Fruit fly (Drosophila melanogaster): ENCODE data around the gene CG7800.

CG7800 gene

DNA sequence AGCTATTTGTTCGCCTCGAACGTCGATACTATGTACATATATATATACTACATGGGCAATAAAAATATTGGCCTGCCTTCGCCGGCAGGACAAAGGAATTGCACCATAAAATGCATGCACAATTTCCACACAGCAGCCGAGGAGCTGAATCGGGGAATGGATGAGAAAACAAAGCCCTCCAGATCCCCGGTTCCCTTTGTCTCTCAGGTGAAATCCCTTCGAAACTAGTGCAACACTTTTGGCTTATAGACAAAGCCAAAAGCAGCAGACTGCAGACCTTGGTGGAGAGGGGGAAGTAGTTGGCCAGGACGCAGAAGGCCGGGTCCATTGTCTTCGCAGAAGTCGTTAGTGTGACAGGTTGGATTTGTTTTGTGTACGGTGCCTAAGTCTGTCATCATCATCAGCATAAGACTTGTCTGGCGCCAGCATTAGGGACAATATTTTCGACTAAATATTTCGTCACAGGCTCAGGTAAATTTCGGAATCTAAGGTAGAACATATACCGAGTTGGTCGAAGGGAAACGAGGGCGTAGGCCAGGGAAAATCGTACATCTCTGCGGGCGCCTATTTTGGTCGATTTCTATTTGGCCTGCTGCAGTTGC lies 12.4 kb upstream of the CG7800 start:
- TF ChIP-seq cad (GFP tag; optimal IDR thresholded peaks at IDR 0.05) (peak; percentile 90), D (optimal IDR thresholded peaks at IDR 0.05) (peak; percentile 92), D (GFP tag; optimal IDR thresholded peaks at IDR 0.05) (no peak), CG15479 (GFP tag; optimal IDR thresholded peaks at IDR 0.05) (peak; percentile 69), Mes4 (GFP tag; optimal IDR thresholded peaks at IDR 0.05) (no peak), CG34422 (GFP tag; IDR thresholded peaks at IDR 0.05) (0 out of 3 replicates have a peak, but pooled peaks have one; percentile 35), btn (GFP tag; optimal IDR thresholded peaks at IDR 0.05) (no peak), croc (GFP tag; conservative IDR thresholded peaks at IDR 0.05) (no peak), tll (GFP tag; optimal IDR thresholded peaks at IDR 0.05) (peak in 1 of 2 experiments; percentile 95), zen (tag; optimal IDR thresholded peaks at IDR 0.05) (peak; percentile 99), Scr (GFP tag; IDR thresholded peaks at IDR 0.05; ENCODE audit: partially characterized antibody) (no peak), jing (GFP tag; optimal IDR thresholded peaks at IDR 0.05) (no peak), ro (GFP tag; IDR thresholded peaks at IDR 0.05) (no peak), Mad (GFP tag; optimal IDR thresholded peaks at IDR 0.05) (no peak)

DNA sequence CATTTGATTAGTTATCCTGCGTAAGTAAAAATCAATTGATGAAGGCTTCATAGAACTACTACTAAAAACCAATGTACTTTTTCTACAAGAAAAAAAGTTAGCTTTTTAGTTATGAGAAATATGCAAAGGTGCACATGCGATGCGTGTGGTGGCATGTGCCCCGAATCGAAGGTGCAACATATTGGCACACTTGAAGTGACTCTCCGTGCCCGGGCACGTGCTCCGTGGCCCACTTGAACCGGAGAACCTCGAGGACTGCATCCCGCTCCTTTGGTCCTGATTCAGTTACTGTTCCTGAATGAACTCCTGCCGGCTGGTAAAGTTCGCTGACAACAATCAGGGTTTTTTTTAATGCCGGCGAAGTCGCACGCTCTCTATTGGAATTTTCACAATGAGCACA lies 11.7 kb upstream of the CG7800 start:
- TF ChIP-seq Meics (GFP tag; optimal IDR thresholded peaks at IDR 0.05) (no peak), CG3065 (GFP tag; optimal IDR thresholded peaks at IDR 0.05) (no peak), dimm (GFP tag; IDR thresholded peaks at IDR 0.05) (peak; percentile 25; the same call in 1 of the 2 replicates), twi (tag; optimal IDR thresholded peaks at IDR 0.05) (peak; percentile 95), nerfin-1 (tag; optimal IDR thresholded peaks at IDR 0.05) (peak; percentile 79)

DNA sequence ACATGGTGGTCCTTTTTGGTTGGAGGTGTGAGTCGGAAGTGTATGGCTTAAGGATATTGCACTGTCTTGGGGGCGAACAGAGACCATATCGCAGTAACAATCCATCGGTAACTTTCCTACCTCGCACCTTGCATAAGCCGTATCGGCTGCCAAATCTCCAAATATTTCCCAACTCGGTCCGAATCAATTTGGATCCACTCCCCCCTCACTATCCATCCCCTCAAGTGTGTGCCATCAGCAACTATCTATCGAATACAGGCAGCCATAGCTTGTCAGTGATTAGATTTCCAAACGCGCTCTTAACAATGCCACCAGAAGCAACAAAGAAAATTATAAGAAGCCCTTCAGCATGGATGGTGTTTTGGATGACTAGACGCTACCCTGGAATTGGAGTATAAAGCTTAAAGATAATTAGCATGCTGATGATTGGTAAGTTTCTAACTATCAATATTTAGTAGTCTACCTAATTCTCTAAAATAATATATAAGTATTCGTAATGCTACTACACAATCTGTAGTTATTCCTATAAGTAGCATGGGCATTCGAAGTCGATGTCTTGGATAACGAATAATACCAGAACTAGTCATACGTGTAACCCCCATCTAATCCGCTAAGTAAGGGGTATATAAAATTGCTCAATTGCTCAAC lies 11.0 kb upstream of the CG7800 start:
- TF ChIP-seq Hey (tag; optimal IDR thresholded peaks at IDR 0.05) (peak; percentile 6), CG4328 (GFP tag; optimal IDR thresholded peaks at IDR 0.05) (no peak), gem (tag; optimal IDR thresholded peaks at IDR 0.05) (peak; percentile 81), Nf-YC (tag; optimal IDR thresholded peaks at IDR 0.05) (peak; percentile 9), Fer1 (GFP tag; optimal IDR thresholded peaks at IDR 0.05) (peak; percentile 51), trh (GFP tag; optimal IDR thresholded peaks at IDR 0.05) (no peak), danr (GFP tag; IDR thresholded peaks at IDR 0.05) (0 out of 2 replicates have a peak, but pooled peaks have one; percentile 12), Fer3 (tag; optimal IDR thresholded peaks at IDR 0.05) (peak; percentile 61), zen (tag; optimal IDR thresholded peaks at IDR 0.05) (peak; percentile 9), vnd (GFP tag; IDR thresholded peaks at IDR 0.05; ENCODE audit: partially characterized antibody) (0 out of 3 replicates have a peak, but pooled peaks have one; percentile 36), CG4424 (GFP tag; optimal IDR thresholded peaks at IDR 0.05) (peak; percentile 2), exex (tag; optimal IDR thresholded peaks at IDR 0.05) (peak; percentile 63), CG6689 (GFP tag; IDR thresholded peaks at IDR 0.05) (peak; percentile 58), CG2116 (GFP tag; optimal IDR thresholded peaks at IDR 0.05) (no peak), Neu2 (GFP tag; optimal IDR thresholded peaks at IDR 0.05; ENCODE audit: borderline replicate concordance) (no peak), CG4730 (GFP tag; IDR thresholded peaks at IDR 0.05) (no peak), CG12391 (tag; optimal IDR thresholded peaks at IDR 0.05) (peak; percentile 69), ems (GFP tag; optimal IDR thresholded peaks at IDR 0.05) (peak; percentile 37), sisA (GFP tag; IDR thresholded peaks at IDR 0.05) (peak; percentile 52; the same call in 1 of the 2 replicates), Pdp1 (GFP tag; optimal IDR thresholded peaks at IDR 0.05) (peak; percentile 10 to 68), CG12769 (tag; optimal IDR thresholded peaks at IDR 0.05) (peak; percentile 65), Dek (tag; optimal IDR thresholded peaks at IDR 0.05) (peak; percentile 53), lilli (GFP tag; optimal IDR thresholded peaks at IDR 0.05) (peak; percentile 55), HLH54F (GFP tag; optimal IDR thresholded peaks at IDR 0.05) (peak; percentile 40), CG10274 (GFP tag; optimal IDR thresholded peaks at IDR 0.05) (peak; percentile 43), CG2120 (GFP tag; optimal IDR thresholded peaks at IDR 0.05) (peak; percentile 78), h (optimal IDR thresholded peaks at IDR 0.05) (no peak), org-1 (GFP tag; optimal IDR thresholded peaks at IDR 0.05) (peak; percentile 49), klu (GFP tag; IDR thresholded peaks at IDR 0.05) (peak; percentile 11; the same call in 1 of the 2 replicates)

Data from whole organism, embryonic.